Fruit fly (Drosophila melanogaster): ENCODE measurements around the gene Pomp.

The Pomp gene

DNA sequence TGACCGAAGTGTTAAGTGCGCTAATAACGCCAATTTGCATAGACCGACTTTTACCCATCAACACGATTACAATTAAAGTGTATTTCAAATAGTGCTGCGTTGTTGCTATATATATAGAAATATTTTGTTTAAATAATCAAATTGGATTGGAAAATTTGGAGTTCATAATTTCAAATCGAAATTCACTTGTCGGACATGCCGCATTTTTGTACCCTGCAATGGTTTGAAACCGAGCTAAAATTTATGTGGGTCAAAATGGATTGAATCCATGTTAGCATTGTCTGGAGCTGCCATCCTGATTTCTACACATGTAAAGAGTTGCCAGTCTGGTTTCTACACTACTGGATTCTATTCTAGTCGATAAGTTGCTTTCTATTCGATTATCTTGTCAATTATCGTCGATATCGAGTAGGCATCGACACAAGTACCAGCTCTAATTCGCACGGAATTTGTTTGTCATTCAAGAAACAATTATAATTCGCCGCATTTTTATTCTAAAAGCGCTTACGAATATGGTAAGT, at the start of gene Pomp (continued):
- peak; percentile 88 for TF ChIP-seq Gug (GFP tag; IDR thresholded peaks at IDR 0.05)
- TF ChIP-seq Drgx (GFP tag; IDR thresholded peaks at IDR 0.05) = peak; percentile 82
- no peak for TF ChIP-seq D (optimal IDR thresholded peaks at IDR 0.05)
- peak; percentile 73 for TF ChIP-seq D (GFP tag; optimal IDR thresholded peaks at IDR 0.05)
- TF ChIP-seq CG9797 (GFP tag; optimal IDR thresholded peaks at IDR 0.05) = peak; percentile 22
- peak; percentile 74 for TF ChIP-seq CG5953 (GFP tag; IDR thresholded peaks at IDR 0.05)
- peak; percentile 48 for TF ChIP-seq fd64A (GFP tag; optimal IDR thresholded peaks at IDR 0.05)
- TF ChIP-seq amos (GFP tag; IDR thresholded peaks at IDR 0.05; ENCODE audit: partially characterized antibody) = peak; percentile 62; the same call in 1 of the 2 replicates
- peak; percentile 60 for TF ChIP-seq CG10321 (GFP tag; IDR thresholded peaks at IDR 0.05)
- TF ChIP-seq Kr (GFP tag; optimal IDR thresholded peaks at IDR 0.05) = no peak
- peak; percentile 67 for TF ChIP-seq CG6854 (GFP tag; optimal IDR thresholded peaks at IDR 0.05)
- peak; percentile 84 for TF ChIP-seq CG10209 (GFP tag; optimal IDR thresholded peaks at IDR 0.05)
- peak; percentile 80 for TF ChIP-seq sens (GFP tag)
- peak; percentile 72 for TF ChIP-seq CG30431 (GFP tag; optimal IDR thresholded peaks at IDR 0.05)
- TF ChIP-seq nmo (GFP tag; optimal IDR thresholded peaks at IDR 0.05) = peak; percentile 89
- peak; percentile 93 for TF ChIP-seq trem (tag; optimal IDR thresholded peaks at IDR 0.05)
- TF ChIP-seq CG8281 (tag; optimal IDR thresholded peaks at IDR 0.05) = peak; percentile 44
- TF ChIP-seq onecut (GFP tag; IDR thresholded peaks at IDR 0.05) = peak; percentile 68
- peak; percentile 9 for TF ChIP-seq en (GFP tag; optimal IDR thresholded peaks at IDR 0.05)
- peak; percentile 27; the same call in 1 of the 3 replicates for TF ChIP-seq CG7963 (GFP tag; IDR thresholded peaks at IDR 0.05; ENCODE audit: partially characterized antibody)
- no peak for TF ChIP-seq CG4282 (GFP tag; optimal IDR thresholded peaks at IDR 0.05)
- peak; percentile 89 for TF ChIP-seq D19A (tag; optimal IDR thresholded peaks at IDR 0.05)
- TF ChIP-seq gem (tag; optimal IDR thresholded peaks at IDR 0.05) = peak; percentile 93
- TF ChIP-seq Sry-β (GFP tag; optimal IDR thresholded peaks at IDR 0.05) = no peak
- TF ChIP-seq vnd (GFP tag; IDR thresholded peaks at IDR 0.05; ENCODE audit: partially characterized antibody) = no peak
- peak; percentile 87 for TF ChIP-seq HHEX (GFP tag; optimal IDR thresholded peaks at IDR 0.05)
- TF ChIP-seq cas (GFP tag; IDR thresholded peaks at IDR 0.05) = 0 out of 2 replicates have a peak, but pooled peaks have one; percentile 52
- TF ChIP-seq rib (GFP tag; IDR thresholded peaks at IDR 0.05) = peak; percentile 86
- TF ChIP-seq bsh (GFP tag; optimal IDR thresholded peaks at IDR 0.05) = peak in 1 of 2 experiments; percentile 81
- TF ChIP-seq Pdp1 (GFP tag; optimal IDR thresholded peaks at IDR 0.05) = peak; percentile 58 to 64
- TF ChIP-seq ham (GFP tag; IDR thresholded peaks at IDR 0.05) = no peak
- peak; percentile 69 for TF ChIP-seq nau (GFP tag; optimal IDR thresholded peaks at IDR 0.05)
- TF ChIP-seq CG2712 (tag; optimal IDR thresholded peaks at IDR 0.05) = peak; percentile 92
- peak; percentile 90 for TF ChIP-seq stc (GFP tag; IDR thresholded peaks at IDR 0.05)
- no peak; the same call in 2 of the 3 replicates for TF ChIP-seq jigr1 (GFP tag; IDR thresholded peaks at IDR 0.05)
- TF ChIP-seq CrebB (tag; optimal IDR thresholded peaks at IDR 0.05) = peak; percentile 69
- peak; percentile 80 for TF ChIP-seq gsb-n (tag; optimal IDR thresholded peaks at IDR 0.05)
- TF ChIP-seq chn (GFP tag; optimal IDR thresholded peaks at IDR 0.05) = peak; percentile 70
- peak; percentile 68 for TF ChIP-seq gro (GFP tag; optimal IDR thresholded peaks at IDR 0.05)
- peak; percentile 78 for TF ChIP-seq CG18619 (GFP tag; optimal IDR thresholded peaks at IDR 0.05)
- peak; percentile 80 for TF ChIP-seq CG13296 (GFP tag; optimal IDR thresholded peaks at IDR 0.05)
- TF ChIP-seq Max (GFP tag; optimal IDR thresholded peaks at IDR 0.05) = peak; percentile 83
- TF ChIP-seq CG12659 (GFP tag; optimal IDR thresholded peaks at IDR 0.05) = peak; percentile 86
- TF ChIP-seq br (optimal IDR thresholded peaks at IDR 0.05) = no peak
- peak; percentile 44 for TF ChIP-seq tx (GFP tag; optimal IDR thresholded peaks at IDR 0.05)
- peak; percentile 88 for TF ChIP-seq PHDP (tag; optimal IDR thresholded peaks at IDR 0.05)
- peak; percentile 81 for TF ChIP-seq CG11093 (GFP tag; IDR thresholded peaks at IDR 0.05)
- no peak for TF ChIP-seq cad (GFP tag; optimal IDR thresholded peaks at IDR 0.05)
- peak; percentile 37; the same call in 1 of the 2 replicates for TF ChIP-seq ato (GFP tag; IDR thresholded peaks at IDR 0.05; ENCODE audit: partially characterized antibody)
- TF ChIP-seq Nf-YB (GFP tag; optimal IDR thresholded peaks at IDR 0.05) = peak; percentile 61
